Fruit fly (Drosophila melanogaster) whole organism, embryonic: ENCODE data around the gene ppk17.

Experiments used
- Abd-B ChIP-seq: fragments of 200-800 bp; sonication (Bioruptor generic); optimal IDR thresholded peaks from 2 replicates; lab custom pipeline; 2018; ENCODE audit warnings: missing biosample characterization, mild to moderate bottlenecking, missing genetic modification characterization, moderate library complexity
- CG10321 ChIP-seq: fragments of 200-800 bp; sonication (Bioruptor generic); IDR thresholded peaks from 2 replicates; pipeline ENCODE4 v1.3.6; 2022; ENCODE audit warnings: missing biosample characterization, missing genetic modification characterization
- CG11696 ChIP-seq: fragments of 200-800 bp; sonication (Bioruptor generic); IDR thresholded peaks from 2 replicates; pipeline ENCODE4 v1.3.6; 2022; ENCODE audit warnings: missing biosample characterization, missing genetic modification characterization
- CG12659 ChIP-seq: fragments of 200-800 bp; sonication (Bioruptor generic); optimal IDR thresholded peaks from 3 replicates; lab custom pipeline; 2017; ENCODE audit warnings: mild to moderate bottlenecking, missing biosample characterization, missing genetic modification reagents, missing genetic modification characterization
- CG13287 ChIP-seq: fragments of 200-800 bp; sonication (Bioruptor generic); IDR thresholded peaks from 2 replicates; pipeline ENCODE4 v1.3.6; 2022; ENCODE audit warnings: missing biosample characterization, missing genetic modification characterization; ENCODE audit not compliant: partially characterized antibody
- CG18599 ChIP-seq: fragments of 200-800 bp; sonication (Bioruptor generic); optimal IDR thresholded peaks from 3 replicates; lab custom pipeline; 2017; ENCODE audit warnings: missing biosample characterization, missing genetic modification characterization, mild to moderate bottlenecking, moderate library complexity, missing genetic modification reagents
- CG2678 ChIP-seq: fragments of 200-800 bp; sonication (Bioruptor generic); optimal IDR thresholded peaks from 3 replicates; lab custom pipeline; 2019; ENCODE audit warnings: missing biosample characterization, mild to moderate bottlenecking, missing genetic modification characterization, moderate library complexity
- CG32772 ChIP-seq: fragments of 200-800 bp; sonication (Bioruptor generic); IDR thresholded peaks from 2 replicates; pipeline ENCODE4 v1.3.6; 2022; ENCODE audit warnings: missing biosample characterization, missing genetic modification characterization
- CG34376 ChIP-seq: fragments of 200-800 bp; sonication (Bioruptor generic); optimal IDR thresholded peaks from 2 replicates; lab custom pipeline; 2018; ENCODE audit warnings: missing biosample characterization, mild to moderate bottlenecking, missing genetic modification characterization
- CG3995 ChIP-seq: fragments of 200-800 bp; sonication (Bioruptor generic); optimal IDR thresholded peaks from 3 replicates; lab custom pipeline; 2016; ENCODE audit warnings: missing biosample characterization, missing genetic modification characterization
- CG4328 ChIP-seq: fragments of 200-800 bp; sonication (Bioruptor generic); optimal IDR thresholded peaks from 3 replicates; lab custom pipeline; 2017; ENCODE audit warnings: missing biosample characterization, missing genetic modification reagents, missing genetic modification characterization
- CG4424 ChIP-seq: fragments of 200-800 bp; sonication (Bioruptor generic); optimal IDR thresholded peaks from 3 replicates; lab custom pipeline; 2016; ENCODE audit warnings: missing biosample characterization, missing genetic modification characterization
- CG6272 ChIP-seq: fragments of 200-800 bp; sonication (Bioruptor generic); IDR thresholded peaks from 2 replicates; pipeline ENCODE4 v1.3.6; 2022; ENCODE audit warnings: missing biosample characterization, missing genetic modification characterization
- CG6654 ChIP-seq: fragments of 200-800 bp; sonication (Bioruptor generic); optimal IDR thresholded peaks from 2 replicates; lab custom pipeline; 2017; ENCODE audit warnings: missing biosample characterization, mild to moderate bottlenecking, missing genetic modification characterization
- CG7271 ChIP-seq: fragments of 200-800 bp; sonication (Bioruptor generic); optimal IDR thresholded peaks from 2 replicates; lab custom pipeline; 2018; ENCODE audit warnings: missing biosample characterization, mild to moderate bottlenecking, missing genetic modification characterization, moderate library complexity
- CG7745 ChIP-seq: fragments of 200-800 bp; sonication (Bioruptor generic); optimal IDR thresholded peaks from 2 replicates; lab custom pipeline; 2018; ENCODE audit warnings: missing biosample characterization, mild to moderate bottlenecking, missing genetic modification characterization, moderate library complexity
- CG7928 ChIP-seq: fragments of 200-800 bp; sonication (Bioruptor generic); optimal IDR thresholded peaks from 2 replicates; lab custom pipeline; 2017; ENCODE audit warnings: missing biosample characterization, mild to moderate bottlenecking, missing genetic modification characterization
- CG8924 ChIP-seq: fragments of 200-800 bp; optimal IDR thresholded peaks from 3 replicates; lab custom pipeline; 2019; ENCODE audit warnings: missing biosample characterization, mild to moderate bottlenecking, missing genetic modification characterization, moderate library complexity
- CG9215 ChIP-seq: fragments of 200-800 bp; sonication (Bioruptor generic); IDR thresholded peaks from 2 replicates; pipeline ENCODE4 v1.3.6; 2022; ENCODE audit warnings: missing biosample characterization, missing genetic modification characterization
- CG9727 ChIP-seq: fragments of 200-800 bp; sonication (Bioruptor generic); optimal IDR thresholded peaks from 3 replicates; lab custom pipeline; 2017; ENCODE audit warnings: missing biosample characterization, mild to moderate bottlenecking, missing genetic modification characterization
- CHES-1-like ChIP-seq: fragments of 200-800 bp; sonication (Bioruptor generic); optimal IDR thresholded peaks from 2 replicates; lab custom pipeline; 2016; ENCODE audit warnings: missing biosample characterization, missing genetic modification characterization
- CTCF ChIP-seq: fragments of 200-800 bp; sonication (Bioruptor generic); optimal IDR thresholded peaks from 2 replicates; lab custom pipeline; 2017; ENCODE audit warnings: missing biosample characterization, mild to moderate bottlenecking, missing genetic modification characterization, moderate library complexity
- Fer3 ChIP-seq: fragments of 200-800 bp; sonication (Bioruptor generic); optimal IDR thresholded peaks from 2 replicates; lab custom pipeline; 2018; ENCODE audit warnings: missing biosample characterization, mild to moderate bottlenecking, missing genetic modification characterization, moderate library complexity
- Hey ChIP-seq: fragments of 200-800 bp; sonication (Bioruptor generic); optimal IDR thresholded peaks from 3 replicates; lab custom pipeline; 2018; ENCODE audit warnings: missing biosample characterization, mild to moderate bottlenecking, missing genetic modification characterization
- Hr3 ChIP-seq: fragments of 200-800 bp; sonication (Bioruptor generic); optimal IDR thresholded peaks from 3 replicates; lab custom pipeline; 2016; ENCODE audit warnings: missing biosample characterization, missing genetic modification characterization
- MTF-1 ChIP-seq: fragments of 200-800 bp; sonication (Bioruptor generic); optimal IDR thresholded peaks from 2 replicates; lab custom pipeline; 2018; ENCODE audit warnings: missing biosample characterization, mild to moderate bottlenecking, missing genetic modification characterization, borderline replicate concordance
- NC2β ChIP-seq: fragments of 200-800 bp; sonication (Bioruptor generic); optimal IDR thresholded peaks from 2 replicates; lab custom pipeline; 2016; ENCODE audit warnings: missing biosample characterization, missing genetic modification characterization
- Nf-YA ChIP-seq: fragments of 200-800 bp; sonication (Bioruptor generic); IDR thresholded peaks from 2 replicates; pipeline ENCODE4 v1.3.6; 2022; ENCODE audit warnings: missing biosample characterization, missing genetic modification characterization
- Nf-YC ChIP-seq: fragments of 200-800 bp; optimal IDR thresholded peaks from 3 replicates; lab custom pipeline; 2019; ENCODE audit warnings: missing biosample characterization, mild to moderate bottlenecking, missing genetic modification characterization, moderate library complexity
- Spps ChIP-seq: fragments of 200-800 bp; sonication (Bioruptor generic); optimal IDR thresholded peaks from 2 replicates; lab custom pipeline; 2018; ENCODE audit warnings: missing biosample characterization, mild to moderate bottlenecking, missing genetic modification characterization
- Sry-β ChIP-seq: fragments of 200-800 bp; sonication (Bioruptor generic); optimal IDR thresholded peaks from 2 replicates; lab custom pipeline; 2018; ENCODE audit warnings: missing biosample characterization, mild to moderate bottlenecking, missing genetic modification characterization, moderate library complexity
- Taf1 ChIP-seq: fragments of 200-800 bp; sonication (Bioruptor generic); IDR thresholded peaks from 2 replicates; pipeline ENCODE4 v1.3.6; 2022; ENCODE audit warnings: missing biosample characterization, missing genetic modification characterization
- Xbp1 ChIP-seq: fragments of 200-800 bp; sonication (Bioruptor generic); optimal IDR thresholded peaks from 3 replicates; lab custom pipeline; 2016; ENCODE audit warnings: missing biosample characterization, mild to moderate bottlenecking, missing genetic modification characterization
- bbx ChIP-seq: fragments of 200-800 bp; sonication (Bioruptor generic); IDR thresholded peaks from 2 replicates; pipeline ENCODE4 v1.3.6; 2022; ENCODE audit warnings: missing biosample characterization, missing genetic modification characterization; ENCODE audit not compliant: partially characterized antibody
- cas ChIP-seq: fragments of 200-800 bp; sonication (Bioruptor generic); IDR thresholded peaks from 2 replicates; pipeline ENCODE4 v1.3.6; 2022; ENCODE audit warnings: missing biosample characterization, missing genetic modification characterization
- caup ChIP-seq: fragments of 200-800 bp; sonication (Bioruptor generic); optimal IDR thresholded peaks from 3 replicates; lab custom pipeline; 2017; ENCODE audit warnings: missing biosample characterization, mild to moderate bottlenecking, missing genetic modification characterization, moderate library complexity; ENCODE audit not compliant: severe bottlenecking
- ewg ChIP-seq: fragments of 200-800 bp; sonication (Bioruptor generic); optimal IDR thresholded peaks from 3 replicates; lab custom pipeline; 2017; ENCODE audit warnings: mild to moderate bottlenecking, missing biosample characterization, missing genetic modification reagents, missing genetic modification characterization
- fd64A ChIP-seq: fragments of 200-800 bp; sonication (Bioruptor generic); optimal IDR thresholded peaks from 3 replicates; lab custom pipeline; 2018; ENCODE audit warnings: missing biosample characterization, mild to moderate bottlenecking, missing genetic modification characterization
- fru ChIP-seq: fragments of >200 bp; optimal IDR thresholded peaks from 2 replicates; lab custom pipeline; 2017
- fu2 ChIP-seq: fragments of 200-800 bp; sonication (Bioruptor generic); optimal IDR thresholded peaks from 2 replicates; lab custom pipeline; 2016; ENCODE audit warnings: missing biosample characterization, missing genetic modification characterization
- hbn ChIP-seq: fragments of 200-800 bp; sonication (Bioruptor generic); IDR thresholded peaks from 2 replicates; pipeline ENCODE4 v1.3.6; 2022; ENCODE audit warnings: missing biosample characterization, missing genetic modification characterization; ENCODE audit not compliant: partially characterized antibody
- kay ChIP-seq: fragments of 200-800 bp; sonication (Bioruptor generic); optimal IDR thresholded peaks from 2 replicates; lab custom pipeline; 2016; ENCODE audit warnings: missing biosample characterization, missing genetic modification characterization
- lab ChIP-seq: fragments of 200-800 bp; sonication (Bioruptor generic); optimal IDR thresholded peaks from 3 replicates; lab custom pipeline; 2017; ENCODE audit warnings: missing biosample characterization, missing genetic modification characterization, mild to moderate bottlenecking, moderate library complexity, missing genetic modification reagents
- pan ChIP-seq, 4 experiments: fragments of >200 bp in 3 of 4; fragments of 200-800 bp in 1 of 4; sonication (Bioruptor generic) in 1 of 4; optimal IDR thresholded peaks in 3 of 4; IDR thresholded peaks in 1 of 4; 2 replicates each; pipeline versions ENCODE4 v1.3.6 to Lab custom; 2017 to 2022; ENCODE audit warnings: missing biosample characterization in 2 of 4, missing genetic modification characterization in 2 of 4, mixed read lengths in 1 of 4
- pho ChIP-seq: fragments of 200-800 bp; sonication (Bioruptor generic); optimal IDR thresholded peaks from 2 replicates; lab custom pipeline; 2016; ENCODE audit warnings: missing biosample characterization, missing genetic modification characterization
- shn ChIP-seq: fragments of 200-800 bp; sonication (Bioruptor generic); optimal IDR thresholded peaks from 3 replicates; lab custom pipeline; 2016; ENCODE audit warnings: missing biosample characterization, missing genetic modification characterization
- sim ChIP-seq: fragments of 200-800 bp; sonication (Bioruptor generic); IDR thresholded peaks from 2 replicates; pipeline ENCODE4 v1.3.6; 2022; ENCODE audit warnings: missing biosample characterization, missing genetic modification characterization
- slp2 ChIP-seq: fragments of 200-800 bp; sonication (Bioruptor generic); optimal IDR thresholded peaks from 2 replicates; lab custom pipeline; 2016; ENCODE audit warnings: missing biosample characterization, missing genetic modification characterization
- tin ChIP-seq: fragments of 200-800 bp; sonication (Bioruptor generic); optimal IDR thresholded peaks from 3 replicates; lab custom pipeline; 2016; ENCODE audit warnings: missing biosample characterization, missing genetic modification characterization
- trh ChIP-seq: fragments of 200-800 bp; sonication (Bioruptor generic); optimal IDR thresholded peaks from 2 replicates; lab custom pipeline; 2016; ENCODE audit warnings: missing biosample characterization, missing genetic modification characterization

ppk17 gene

DNA sequence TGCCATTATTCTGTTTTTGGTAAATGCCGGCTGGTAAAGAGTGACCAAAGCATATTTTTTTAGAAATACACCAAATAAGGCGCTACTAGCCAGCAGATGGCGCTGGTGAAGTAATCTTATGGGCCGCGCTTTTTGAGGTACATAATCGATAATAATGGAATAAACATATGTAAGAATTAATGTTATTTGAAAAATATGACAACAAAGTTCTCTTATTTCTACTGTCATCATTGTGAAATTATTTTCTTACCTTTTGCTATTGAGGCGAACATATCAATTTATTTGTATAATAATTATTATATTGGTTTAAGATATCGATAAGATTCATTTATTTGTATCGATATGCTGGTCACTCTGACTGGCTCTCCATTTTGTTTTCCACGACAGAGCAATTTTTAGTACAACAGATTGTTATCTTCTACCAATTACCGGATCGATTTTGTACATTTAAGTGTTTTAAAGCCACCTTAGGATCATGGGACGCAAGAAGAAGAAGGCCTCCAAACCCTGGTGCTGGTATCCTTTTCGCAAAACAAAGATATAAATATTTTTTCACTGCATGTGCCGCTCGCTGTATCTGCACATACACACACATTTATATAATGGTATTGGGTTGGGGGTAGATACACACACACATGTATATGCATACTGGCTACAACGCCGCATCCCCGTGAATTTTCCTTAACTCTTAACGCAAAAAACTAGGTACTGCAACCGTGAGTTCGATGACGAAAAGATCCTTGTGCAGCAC is 17.1 kb downstream of the ppk17 start, which contains the start of the genes LSm7 and BuGZ (continued):
- TF ChIP-seq Hr3 (no peak), CG8924 (tag; lab: Kevin White, UChicago) (peak; percentile 63), Nf-YA (no peak), Taf1 (GFP tag; lab: Robert Waterston, UW) (no peak), Hey (tag; lab: Kevin White, UChicago) (no peak), CG4328 (GFP tag; lab: Kevin White, UChicago) (no peak), CG9215 (GFP tag; lab: Robert Waterston, UW) (no peak), caup (peak; percentile 46), CG10321 (GFP tag; lab: Robert Waterston, UW) (no peak), CHES-1-like (GFP tag; lab: Kevin White, UChicago) (no peak), Spps (tag; lab: Kevin White, UChicago) (no peak), hbn (GFP tag; lab: Robert Waterston, UW) (peak; percentile 55; the same call in 1 of the 2 replicates), CG9727 (peak; percentile 69), CG11696 (GFP tag; lab: Robert Waterston, UW) (no peak), CG4424 (peak; percentile 54), shn (GFP tag; lab: Kevin White, UChicago) (no peak), fd64A (no peak), tin (GFP tag; lab: Kevin White, UChicago) (peak; percentile 55), Nf-YC (tag; lab: Kevin White, UChicago) (no peak), bbx (GFP tag; lab: Robert Waterston, UW) (no peak), trh (GFP tag; lab: Kevin White, UChicago) (no peak), MTF-1 (no peak), CG32772 (GFP tag; lab: Robert Waterston, UW) (no peak), CG7745 (tag; lab: Kevin White, UChicago) (no peak), CG2678 (tag; lab: Kevin White, UChicago) (no peak), Sry-β (GFP tag; lab: Kevin White, UChicago) (no peak), sim (no peak), pan (optimal IDR thresholded peaks at IDR 0.05; lab: Kevin White, UChicago) (no peak), pan (GFP tag; optimal IDR thresholded peaks at IDR 0.05 in 1 of 2, IDR thresholded peaks at IDR 0.05 in 1 of 2) (no peak), lab (no peak), CG3995 (peak; percentile 92), Abd-B (GFP tag; lab: Kevin White, UChicago) (no peak), Fer3 (tag; lab: Kevin White, UChicago) (no peak), CG7928 (no peak), NC2β (GFP tag; lab: Kevin White, UChicago) (no peak), kay (GFP tag; lab: Kevin White, UChicago) (no peak), fru (no peak), fu2 (GFP tag; lab: Kevin White, UChicago) (no peak), CG6654 (no peak), CG18599 (GFP tag; lab: Kevin White, UChicago) (no peak), slp2 (GFP tag; lab: Kevin White, UChicago) (no peak), CG6272 (GFP tag; lab: Robert Waterston, UW) (no peak), CG13287 (GFP tag; lab: Robert Waterston, UW) (peak; percentile 73), CTCF (peak; percentile 97), Xbp1 (GFP tag; lab: Kevin White, UChicago) (peak; percentile 66), CG34376 (GFP tag; lab: Kevin White, UChicago) (no peak), pho (no peak), cas (no peak), ewg (GFP tag; lab: Kevin White, UChicago) (peak; percentile 36), CG12659 (peak; percentile 85), CG7271 (tag; lab: Kevin White, UChicago) (no peak)
